Fruit fly (Drosophila melanogaster) whole organism, embryonic: Measurements from ENCODE around the gene Vm26Ab.

Source experiments
- CG14860 ChIP-seq: fragments of 200-800 bp; sonication (Bioruptor generic); IDR thresholded peaks from 3 replicates; pipeline ENCODE4 v1.3.6; 2022; ENCODE audit warnings: missing biosample characterization, missing genetic modification characterization; ENCODE audit not compliant: partially characterized antibody
- CG3726 ChIP-seq: fragments of 200-800 bp; sonication (Bioruptor generic); IDR thresholded peaks from 3 replicates; pipeline ENCODE4, ENCODE4 v1.3.6; 2022; ENCODE audit warnings: missing biosample characterization, missing genetic modification characterization
- CG4730 ChIP-seq: fragments of 200-800 bp; sonication (Bioruptor generic); IDR thresholded peaks from 2 replicates; pipeline ENCODE4 v1.3.6; 2022; ENCODE audit warnings: missing biosample characterization, missing genetic modification characterization
- CG7357 ChIP-seq: fragments of 200-800 bp; sonication (Bioruptor generic); IDR thresholded peaks from 3 replicates; pipeline ENCODE4 v1.3.6; 2022; ENCODE audit warnings: missing biosample characterization, missing genetic modification characterization
- GATAe ChIP-seq: fragments of 200-800 bp; sonication (Bioruptor generic); conservative IDR thresholded peaks from 2 replicates; pipeline ENCODE4 v1.3.6; 2022; ENCODE audit warnings: missing biosample characterization, missing genetic modification characterization
- corto ChIP-seq: fragments of 200-800 bp; sonication (Bioruptor generic); optimal IDR thresholded peaks from 2 replicates; lab custom pipeline; 2016; ENCODE audit warnings: missing biosample characterization, mild to moderate bottlenecking, missing genetic modification characterization, moderate library complexity
- exex ChIP-seq: fragments of 200-800 bp; sonication (Bioruptor generic); optimal IDR thresholded peaks from 4 replicates; lab custom pipeline; 2018; ENCODE audit warnings: missing biosample characterization, mild to moderate bottlenecking, missing genetic modification characterization, moderate library complexity
- lab ChIP-seq: fragments of 200-800 bp; sonication (Bioruptor generic); optimal IDR thresholded peaks from 3 replicates; lab custom pipeline; 2017; ENCODE audit warnings: missing biosample characterization, missing genetic modification characterization, mild to moderate bottlenecking, moderate library complexity, missing genetic modification reagents
- odd ChIP-seq: fragments of 200-800 bp; sonication (Bioruptor generic); optimal IDR thresholded peaks from 2 replicates; lab custom pipeline; 2017; ENCODE audit warnings: missing biosample characterization, mild to moderate bottlenecking, missing genetic modification characterization
- ssp ChIP-seq: fragments of 200-800 bp; sonication (Bioruptor generic); IDR thresholded peaks from 2 replicates; pipeline ENCODE4 v1.3.6; 2022; ENCODE audit warnings: missing biosample characterization, missing genetic modification characterization

DNA sequence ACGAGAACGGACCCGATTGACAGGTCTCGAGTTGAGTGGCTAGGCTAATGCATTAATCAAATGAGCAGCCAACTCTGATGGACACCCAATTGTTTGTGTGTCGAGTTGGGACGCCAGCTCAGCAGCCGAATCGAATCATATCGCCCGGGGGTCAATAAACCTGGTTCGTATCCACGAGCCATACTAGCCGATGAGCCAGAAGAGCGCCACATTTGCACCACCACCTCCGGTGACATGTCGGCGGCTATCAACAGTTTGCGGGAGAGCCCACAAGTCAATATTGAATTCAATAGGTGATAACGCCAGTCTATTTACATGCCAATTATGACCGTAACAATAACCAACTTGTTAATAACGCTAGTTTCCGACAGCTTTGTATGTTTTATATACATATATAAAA lies 17.3 kb downstream of the Vm26Ab start:
- TF ChIP-seq corto (GFP tag; lab: Kevin White, UChicago) (no peak), GATAe (no peak), ssp (no peak), CG3726 (GFP tag; lab: Robert Waterston, UW) (peak; percentile 31; the same call in 1 of the 3 replicates), CG14860 (no peak), CG7357 (GFP tag; lab: Robert Waterston, UW) (no peak), CG4730 (GFP tag; lab: Robert Waterston, UW) (no peak), odd (GFP tag; lab: Kevin White, UChicago) (peak; percentile 77), exex (peak; percentile 31), lab (GFP tag; lab: Kevin White, UChicago) (peak; percentile 89)
